Worm (Caenorhabditis elegans): Measurements from ENCODE around the gene Y67A10A.3.

DNA sequence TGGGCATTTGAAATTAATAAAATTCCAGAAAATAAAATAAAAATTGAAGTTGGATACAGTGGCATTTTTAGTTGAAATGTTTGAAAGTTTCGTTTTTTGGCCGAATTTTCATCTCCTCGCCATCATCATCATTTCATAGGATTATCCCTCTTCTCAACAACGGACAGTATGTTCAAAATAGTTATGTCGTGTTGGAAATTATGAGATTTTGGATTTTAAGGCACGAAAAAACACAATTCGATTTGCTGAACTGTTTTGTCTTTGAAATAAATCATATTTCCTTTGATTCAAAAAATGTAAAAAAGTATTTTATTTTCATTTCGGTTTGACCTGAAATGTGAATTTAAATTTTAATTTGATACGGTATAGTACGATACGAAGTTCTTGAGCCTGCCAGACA lies 9.5 kb upstream of the Y67A10A.3 start, which contains the start of gene srlf-28:
- TF ChIP-seq nhr-76 (tag; optimal IDR thresholded peaks at IDR 0.05), result no peak
- TF ChIP-seq nhr-237 (tag; optimal IDR thresholded peaks at IDR 0.05), result no peak
- no peak for TF ChIP-seq snpc-4 (tag; optimal IDR thresholded peaks at IDR 0.05)
- TF ChIP-seq lsy-2 (tag; optimal IDR thresholded peaks at IDR 0.05), result no peak
- TF ChIP-seq cnd-1 (tag; optimal IDR thresholded peaks at IDR 0.05), result no peak
- TF ChIP-seq nhr-28 (tag; optimal IDR thresholded peaks at IDR 0.05), result no peak
- no peak for TF ChIP-seq mep-1 (tag; optimal IDR thresholded peaks at IDR 0.05)
- TF ChIP-seq nhr-12 (tag; optimal IDR thresholded peaks at IDR 0.05), result no peak
- no peak for TF ChIP-seq unc-120 (tag; optimal IDR thresholded peaks at IDR 0.05; ENCODE audit: poor library complexity, severe bottlenecking)
- no peak for TF ChIP-seq pha-4 (tag; optimal IDR thresholded peaks at IDR 0.05)

All from whole organism, mixed stage, embryonic.